Fruit fly (Drosophila melanogaster) whole organism, pupa: Measurements from ENCODE around the gene CG15760.

ENCODE experiments used
- CG13204 ChIP-seq: fragments of 200-800 bp; sonication (Bioruptor generic); optimal IDR thresholded peaks from 2 replicates; lab custom pipeline; 2018; ENCODE audit warnings: missing biosample characterization, mild to moderate bottlenecking, missing genetic modification characterization, moderate library complexity
- CG32121 ChIP-seq: fragments of 200-800 bp; sonication (Bioruptor generic); IDR thresholded peaks from 2 replicates; pipeline ENCODE4 v1.3.6; 2022; ENCODE audit warnings: missing biosample characterization, missing genetic modification characterization
- CG34367 ChIP-seq: fragments of 200-800 bp; sonication (Bioruptor generic); optimal IDR thresholded peaks from 2 replicates; lab custom pipeline; 2018; ENCODE audit warnings: missing biosample characterization, mild to moderate bottlenecking, missing genetic modification characterization
- CG8159 ChIP-seq: fragments of 200-800 bp; sonication (Bioruptor generic); optimal IDR thresholded peaks from 3 replicates; lab custom pipeline; 2018; ENCODE audit warnings: missing biosample characterization, mild to moderate bottlenecking, missing genetic modification characterization, moderate library complexity

dm6 chrX:13637588-13637987, 31.9 kb upstream of the CG15760 start:
- TF ChIP-seq CG32121 (no peak), CG8159 (tag; lab: Kevin White, UChicago) (no peak), CG34367 (tag; lab: Kevin White, UChicago) (no peak), CG13204 (GFP tag; lab: Kevin White, UChicago) (no peak)
